Worm (Caenorhabditis elegans) whole organism, early embryonic: ENCODE results near the gene ttr-27.

Experiments used
- ama-1 ChIP-seq: fragments of 150-350 bp; optimal IDR thresholded peaks from 2 replicates; lab custom pipeline; 2014
- flt-1 ChIP-seq: fragments of 200-800 bp; sonication (Bioruptor generic); IDR thresholded peaks from 2 replicates; pipeline ENCODE4 v1.3.6; 2022; ENCODE audit warnings: missing genetic modification characterization, missing compliant biosample characterization
- scrt-1 ChIP-seq: fragments of 200-800 bp; sonication (Bioruptor generic); IDR thresholded peaks from 2 replicates; pipeline ENCODE4 v1.3.6; 2022; ENCODE audit warnings: missing genetic modification characterization, missing compliant biosample characterization

- TF ChIP-seq ama-1 (lab: Kevin White, UChicago) = no peak
- TF ChIP-seq scrt-1 (GFP tag; lab: Robert Waterston, UW) = no peak
- TF ChIP-seq flt-1 (GFP tag; lab: Robert Waterston, UW) = no peak
Measured at ce11 chrV:12928929-12929532, 25.1 kb upstream of the ttr-27 start, which contains the start of gene T16G1.2.
